Worm (Caenorhabditis elegans) whole organism, mixed stage, embryonic: ENCODE data around the gene F32H5.1.

Experiments
- ces-1 ChIP-seq: fragments of 150-350 bp; optimal IDR thresholded peaks from 2 replicates; lab custom pipeline; 2014; ENCODE audit warnings: missing biosample characterization, missing genetic modification reagents, missing genetic modification characterization
- drap-1 ChIP-seq: fragments of 200-800 bp; sonication (Bioruptor generic); optimal IDR thresholded peaks from 3 replicates; lab custom pipeline; 2018; ENCODE audit warnings: mild to moderate bottlenecking, missing genetic modification characterization, missing compliant biosample characterization
- nhr-12 ChIP-seq: fragments of 150-350 bp; optimal IDR thresholded peaks from 2 replicates; lab custom pipeline; 2014; ENCODE audit warnings: missing biosample characterization, missing genetic modification characterization
- pha-4 ChIP-seq: fragments of 150-350 bp; optimal IDR thresholded peaks from 2 replicates; lab custom pipeline; 2018; ENCODE audit warnings: missing biosample characterization, missing genetic modification reagents, missing genetic modification characterization
- sptf-1 ChIP-seq: sonication (generic microtip); optimal IDR thresholded peaks from 2 replicates; lab custom pipeline; 2017; ENCODE audit warnings: mild to moderate bottlenecking, missing genetic modification characterization, moderate library complexity, missing compliant biosample characterization

DNA sequence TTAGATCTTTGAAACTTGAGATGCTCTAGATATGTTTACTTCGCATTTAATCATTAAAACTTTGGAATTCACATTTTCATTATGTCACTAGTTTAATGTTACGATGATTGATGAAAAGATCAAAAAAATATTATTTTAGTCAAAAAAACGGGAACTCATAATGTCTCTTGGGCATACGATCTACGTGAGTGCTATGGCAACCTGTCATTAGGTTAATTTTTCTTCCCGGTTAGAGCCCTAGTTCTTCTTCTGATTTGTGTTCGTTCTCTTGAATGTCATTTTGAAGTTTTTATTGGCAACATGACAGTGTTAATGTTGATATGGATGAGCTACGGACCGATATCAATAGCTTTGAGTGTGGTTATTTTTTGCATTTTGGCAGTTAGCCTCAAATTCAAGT, 5.6 kb upstream of the F32H5.1 start, which contains the start of gene srg-46:
- TF ChIP-seq drap-1 (GFP tag; lab: Kevin White, UChicago) (no peak), ces-1 (GFP tag; lab: Kevin White, UChicago) (no peak), nhr-12 (tag; lab: Kevin White, UChicago) (no peak), pha-4 (tag; lab: Kevin White, UChicago) (no peak), sptf-1 (tag; lab: Kevin White, UChicago) (no peak)
